Worm (Caenorhabditis elegans) whole organism, young adult: Measurements from ENCODE around the gene F52H3.11.

Experiments used
- F57A8.1 ChIP-seq: fragments of 200-800 bp; sonication (Bioruptor generic); optimal IDR thresholded peaks from 2 replicates; lab custom pipeline; 2018; ENCODE audit warnings: mild to moderate bottlenecking, missing genetic modification characterization, moderate library complexity, missing compliant biosample characterization
- Y95B8A.8 ChIP-seq: fragments of 200-800 bp; sonication (Bioruptor generic); IDR thresholded peaks from 2 replicates; pipeline ENCODE4 v1.3.6; 2022; ENCODE audit warnings: missing genetic modification reagents, missing genetic modification characterization, missing compliant biosample characterization
- die-1 ChIP-seq: sonication (generic microtip); optimal IDR thresholded peaks from 2 replicates; lab custom pipeline; 2016; ENCODE audit warnings: missing genotype, mild to moderate bottlenecking, missing genetic modification characterization, missing compliant biosample characterization
- dox-1 ChIP-seq: fragments of 200-800 bp; sonication (Bioruptor generic); IDR thresholded peaks from 2 replicates; pipeline ENCODE4 v1.3.6; 2022; ENCODE audit warnings: missing genetic modification reagents, missing genetic modification characterization, missing compliant biosample characterization
- lin-40 ChIP-seq: sonication (generic microtip); optimal IDR thresholded peaks from 2 replicates; lab custom pipeline; 2016; ENCODE audit warnings: missing genetic modification characterization, mild to moderate bottlenecking, missing compliant biosample characterization, missing genotype, missing genetic modification reagents
- madf-6 ChIP-seq: fragments of 200-800 bp; sonication (Bioruptor generic); IDR thresholded peaks from 2 replicates; pipeline ENCODE4 v1.3.6; 2022; ENCODE audit warnings: missing genetic modification reagents, missing genetic modification characterization, missing compliant biosample characterization
- snpc-4 ChIP-seq, 5 experiments: fragments of 150-350 bp in 1 of 5; sonication (generic microtip) in 4 of 5; optimal IDR thresholded peaks; 2 replicates each; lab custom pipeline; 2014 to 2018; ENCODE audit warnings: missing genetic modification characterization in 5 of 5, missing biosample characterization in 3 of 5, antibody characterized with exemption in 2 of 5, mild to moderate bottlenecking in 2 of 5, missing compliant biosample characterization in 2 of 5, missing genotype in 2 of 5, moderate library complexity in 2 of 5, missing genetic modification reagents in 1 of 5
- tbx-9 ChIP-seq: sonication (generic microtip); optimal IDR thresholded peaks from 2 replicates; lab custom pipeline; 2016; ENCODE audit warnings: borderline replicate concordance, missing genetic modification characterization, inconsistent platforms, missing compliant biosample characterization

DNA sequence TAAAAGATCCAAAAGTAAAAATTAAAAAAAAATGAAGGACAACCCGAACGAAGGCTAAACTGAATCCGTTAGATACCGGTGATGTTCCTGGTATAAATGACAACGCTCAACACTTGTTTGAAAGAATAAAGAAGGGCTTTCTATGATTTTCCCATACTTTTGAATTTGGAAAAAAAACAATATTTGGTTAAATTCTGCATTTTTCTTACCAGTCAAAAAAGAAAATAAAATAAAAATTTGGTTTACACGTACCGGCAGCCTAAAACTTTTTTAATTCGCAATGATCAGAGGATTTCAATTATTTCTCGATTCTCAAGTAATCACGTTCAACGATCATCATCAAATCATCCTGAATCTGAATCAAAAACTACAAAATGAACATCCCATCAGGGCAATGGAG lies 43.4 kb downstream of the F52H3.11 start, which contains the start of gene ZK892.3:
- TF ChIP-seq F57A8.1 (no peak), snpc-4 (GFP tag; optimal IDR thresholded peaks at IDR 0.05; lab: Kevin White, UChicago) (no peak), snpc-4 (tag; optimal IDR thresholded peaks at IDR 0.05; lab: Kevin White, UChicago) (no peak), Y95B8A.8 (no peak), madf-6 (no peak), dox-1 (GFP tag; lab: Robert Waterston, UW) (no peak), tbx-9 (no peak), die-1 (no peak), lin-40 (no peak)
